Fruit fly (Drosophila melanogaster) whole organism, embryonic: ENCODE measurements around the gene Rbm13.
A peak's percentile ranks its signal among the peaks of the same experiment; 100 is the strongest.

ENCODE experiments used
- B-H1 ChIP-seq: fragments of 200-800 bp; sonication (Bioruptor generic); IDR thresholded peaks from 3 replicates; pipeline ENCODE4 v1.3.6; 2022; ENCODE audit warnings: missing biosample characterization, missing genetic modification characterization
- CG11398 ChIP-seq: fragments of 200-800 bp; sonication (Bioruptor generic); optimal IDR thresholded peaks from 2 replicates; lab custom pipeline; 2016; ENCODE audit warnings: missing biosample characterization, missing genetic modification characterization
- CG1233 ChIP-seq: fragments of 200-800 bp; sonication (Bioruptor generic); optimal IDR thresholded peaks from 4 replicates; lab custom pipeline; 2018; ENCODE audit warnings: missing biosample characterization, mild to moderate bottlenecking, missing genetic modification characterization
- CG13287 ChIP-seq: fragments of 200-800 bp; sonication (Bioruptor generic); IDR thresholded peaks from 2 replicates; pipeline ENCODE4 v1.3.6; 2022; ENCODE audit warnings: missing biosample characterization, missing genetic modification characterization; ENCODE audit not compliant: partially characterized antibody
- CG14014 ChIP-seq: fragments of 200-800 bp; sonication (Bioruptor generic); IDR thresholded peaks from 2 replicates; pipeline ENCODE4 v1.3.6; 2022; ENCODE audit warnings: missing biosample characterization, missing genetic modification characterization
- CG14441 ChIP-seq: fragments of 200-800 bp; sonication (Bioruptor generic); IDR thresholded peaks from 2 replicates; pipeline ENCODE4 v1.3.6; 2022; ENCODE audit warnings: missing biosample characterization, missing genetic modification characterization
- CG16813 ChIP-seq: fragments of 200-800 bp; sonication (Bioruptor generic); IDR thresholded peaks from 3 replicates; pipeline ENCODE4 v1.3.6; 2022; ENCODE audit warnings: missing biosample characterization, missing genetic modification characterization; ENCODE audit not compliant: partially characterized antibody
- CG17612 ChIP-seq: fragments of 200-800 bp; sonication (Bioruptor generic); IDR thresholded peaks from 2 replicates; pipeline ENCODE4 v1.3.6; 2022; ENCODE audit warnings: missing biosample characterization, missing genetic modification characterization
- CG18262 ChIP-seq: fragments of 200-800 bp; optimal IDR thresholded peaks from 3 replicates; lab custom pipeline; 2019; ENCODE audit warnings: missing biosample characterization, mild to moderate bottlenecking, missing genetic modification characterization, moderate library complexity
- CG2678 ChIP-seq: fragments of 200-800 bp; sonication (Bioruptor generic); optimal IDR thresholded peaks from 3 replicates; lab custom pipeline; 2019; ENCODE audit warnings: missing biosample characterization, mild to moderate bottlenecking, missing genetic modification characterization, moderate library complexity
- CG3726 ChIP-seq: fragments of 200-800 bp; sonication (Bioruptor generic); IDR thresholded peaks from 3 replicates; pipeline ENCODE4, ENCODE4 v1.3.6; 2022; ENCODE audit warnings: missing biosample characterization, missing genetic modification characterization
- CG5953 ChIP-seq: fragments of 200-800 bp; sonication (Bioruptor generic); IDR thresholded peaks from 2 replicates; pipeline ENCODE4 v1.3.6; 2022; ENCODE audit warnings: missing biosample characterization, missing genetic modification characterization
- CG6272 ChIP-seq: fragments of 200-800 bp; sonication (Bioruptor generic); IDR thresholded peaks from 2 replicates; pipeline ENCODE4 v1.3.6; 2022; ENCODE audit warnings: missing biosample characterization, missing genetic modification characterization
- CG6765 ChIP-seq: fragments of 200-800 bp; sonication (Bioruptor generic); optimal IDR thresholded peaks from 3 replicates; lab custom pipeline; 2017; ENCODE audit warnings: missing biosample characterization, mild to moderate bottlenecking, missing genetic modification characterization
- CG8359 ChIP-seq: fragments of 200-800 bp; sonication (Bioruptor generic); optimal IDR thresholded peaks from 2 replicates; lab custom pipeline; 2017; ENCODE audit warnings: missing biosample characterization, mild to moderate bottlenecking, missing genetic modification characterization, borderline replicate concordance
- CG8765 ChIP-seq: fragments of 200-800 bp; sonication (Bioruptor generic); IDR thresholded peaks from 2 replicates; pipeline ENCODE4 v1.3.6; 2022; ENCODE audit warnings: missing biosample characterization, missing genetic modification characterization
- CG9797 ChIP-seq: fragments of 200-800 bp; sonication (Bioruptor generic); optimal IDR thresholded peaks from 3 replicates; lab custom pipeline; 2018; ENCODE audit warnings: missing biosample characterization, mild to moderate bottlenecking, missing genetic modification characterization
- CoRest ChIP-seq: fragments of 200-800 bp; sonication (Bioruptor generic); optimal IDR thresholded peaks from 3 replicates; lab custom pipeline; 2018; ENCODE audit warnings: missing biosample characterization, mild to moderate bottlenecking, missing genetic modification characterization, moderate library complexity
- Dad ChIP-seq: fragments of 200-800 bp; sonication (Bioruptor generic); optimal IDR thresholded peaks from 3 replicates; lab custom pipeline; 2016; ENCODE audit warnings: missing biosample characterization, missing genetic modification characterization
- Dbx ChIP-seq: fragments of 200-800 bp; sonication (Bioruptor generic); IDR thresholded peaks from 3 replicates; pipeline ENCODE4 v1.3.6; 2022; ENCODE audit warnings: missing biosample characterization, missing genetic modification characterization
- Dek ChIP-seq: fragments of 200-800 bp; sonication (Bioruptor generic); optimal IDR thresholded peaks from 3 replicates; lab custom pipeline; 2019; ENCODE audit warnings: missing biosample characterization, mild to moderate bottlenecking, missing genetic modification characterization, moderate library complexity
- E2f2 ChIP-seq: fragments of 200-800 bp; sonication (Bioruptor generic); IDR thresholded peaks from 2 replicates; pipeline ENCODE4 v1.3.6; 2022; ENCODE audit warnings: missing biosample characterization, missing genetic modification characterization
- HLH4C ChIP-seq: fragments of 200-800 bp; sonication (Bioruptor generic); IDR thresholded peaks from 3 replicates; pipeline ENCODE4 v1.3.6; 2022; ENCODE audit warnings: missing biosample characterization, missing genetic modification characterization; ENCODE audit not compliant: partially characterized antibody
- Hand ChIP-seq: fragments of 200-800 bp; sonication (Bioruptor generic); optimal IDR thresholded peaks from 2 replicates; lab custom pipeline; 2017; ENCODE audit warnings: mild to moderate bottlenecking, missing biosample characterization, missing genetic modification reagents, missing genetic modification characterization
- Lhr ChIP-seq: fragments of 200-800 bp; sonication (Bioruptor generic); optimal IDR thresholded peaks from 3 replicates; lab custom pipeline; 2017; ENCODE audit warnings: mild to moderate bottlenecking, missing biosample characterization, missing genetic modification reagents, missing genetic modification characterization
- MBD-R2 ChIP-seq: fragments of 200-800 bp; sonication (Bioruptor generic); IDR thresholded peaks from 2 replicates; pipeline ENCODE4 v1.3.6; 2022; ENCODE audit warnings: missing biosample characterization, missing genetic modification characterization
- MESR4 ChIP-seq: fragments of 200-800 bp; sonication (Bioruptor generic); optimal IDR thresholded peaks from 2 replicates; lab custom pipeline; 2018; ENCODE audit warnings: missing biosample characterization, mild to moderate bottlenecking, missing genetic modification characterization, moderate library complexity
- MTF-1 ChIP-seq: fragments of 200-800 bp; sonication (Bioruptor generic); optimal IDR thresholded peaks from 2 replicates; lab custom pipeline; 2018; ENCODE audit warnings: missing biosample characterization, mild to moderate bottlenecking, missing genetic modification characterization, borderline replicate concordance
- Mad ChIP-seq: fragments of 200-800 bp; sonication (Bioruptor generic); optimal IDR thresholded peaks from 2 replicates; lab custom pipeline; 2016; ENCODE audit warnings: missing biosample characterization, missing genetic modification characterization
- NC2α ChIP-seq: fragments of 200-800 bp; sonication (Bioruptor generic); optimal IDR thresholded peaks from 2 replicates; lab custom pipeline; 2016; ENCODE audit warnings: missing biosample characterization, missing genetic modification characterization
- Opbp ChIP-seq: fragments of 200-800 bp; sonication (Bioruptor generic); IDR thresholded peaks from 3 replicates; pipeline ENCODE4 v1.3.6; 2022; ENCODE audit warnings: missing biosample characterization, missing genetic modification characterization; ENCODE audit not compliant: partially characterized antibody
- PHDP ChIP-seq: fragments of 200-800 bp; sonication (Bioruptor generic); optimal IDR thresholded peaks from 3 replicates; lab custom pipeline; 2018; ENCODE audit warnings: missing biosample characterization, mild to moderate bottlenecking, missing genetic modification characterization, moderate library complexity
- Scr ChIP-seq: fragments of 200-800 bp; sonication (Bioruptor generic); IDR thresholded peaks from 2 replicates; pipeline ENCODE4 v1.3.6; 2022; ENCODE audit warnings: missing biosample characterization, missing genetic modification characterization; ENCODE audit not compliant: partially characterized antibody
- Spps ChIP-seq: fragments of 200-800 bp; sonication (Bioruptor generic); optimal IDR thresholded peaks from 2 replicates; lab custom pipeline; 2018; ENCODE audit warnings: missing biosample characterization, mild to moderate bottlenecking, missing genetic modification characterization
- al ChIP-seq: fragments of 200-800 bp; sonication (Bioruptor generic); IDR thresholded peaks from 2 replicates; pipeline ENCODE4 v1.3.6; 2022; ENCODE audit warnings: missing biosample characterization, missing genetic modification characterization
- ap ChIP-seq: fragments of 200-800 bp; sonication (Bioruptor generic); IDR thresholded peaks from 2 replicates; pipeline ENCODE4 v1.3.6; 2022; ENCODE audit warnings: missing biosample characterization, missing genetic modification characterization
- bowl ChIP-seq: fragments of 200-800 bp; sonication (Bioruptor generic); IDR thresholded peaks from 2 replicates; pipeline ENCODE4 v1.3.6; 2022; ENCODE audit warnings: missing biosample characterization, missing genetic modification characterization
- cato ChIP-seq: fragments of 200-800 bp; sonication (Bioruptor generic); optimal IDR thresholded peaks from 2 replicates; lab custom pipeline; 2016; ENCODE audit warnings: missing biosample characterization, missing genetic modification characterization, borderline replicate concordance
- ems ChIP-seq: fragments of 200-800 bp; sonication (Bioruptor generic); optimal IDR thresholded peaks from 3 replicates; lab custom pipeline; 2016; ENCODE audit warnings: missing biosample characterization, missing genetic modification characterization
- kah ChIP-seq: fragments of 200-800 bp; sonication (Bioruptor generic); optimal IDR thresholded peaks from 2 replicates; lab custom pipeline; 2018; ENCODE audit warnings: missing biosample characterization, mild to moderate bottlenecking, missing genetic modification characterization
- lola ChIP-seq, 3 experiments: fragments of >200 bp in 2 of 3; fragments of 200-800 bp in 1 of 3; sonication (Bioruptor generic) in 1 of 3; optimal IDR thresholded peaks; 2 replicates each; lab custom pipeline; 2017 to 2019; ENCODE audit warnings: missing biosample characterization in 3 of 3, missing genetic modification characterization in 3 of 3, mild to moderate bottlenecking in 1 of 3, moderate library complexity in 1 of 3
- mld ChIP-seq: fragments of 200-800 bp; sonication (Bioruptor generic); IDR thresholded peaks from 3 replicates; pipeline ENCODE4 v1.3.6; 2022; ENCODE audit warnings: missing biosample characterization, missing genetic modification characterization; ENCODE audit not compliant: partially characterized antibody
- ranshi ChIP-seq: fragments of 200-800 bp; sonication (Bioruptor generic); IDR thresholded peaks from 2 replicates; pipeline ENCODE4 v1.3.6; 2022; ENCODE audit warnings: missing biosample characterization, missing genetic modification characterization
- sd ChIP-seq: fragments of 200-800 bp; sonication (Bioruptor generic); optimal IDR thresholded peaks from 3 replicates; lab custom pipeline; 2018; ENCODE audit warnings: missing biosample characterization, mild to moderate bottlenecking, missing genetic modification characterization, moderate library complexity
- sima ChIP-seq: fragments of 200-800 bp; sonication (Bioruptor generic); optimal IDR thresholded peaks from 2 replicates; lab custom pipeline; 2016; ENCODE audit warnings: missing biosample characterization, missing genetic modification characterization
- sna ChIP-seq: fragments of 200-800 bp; sonication (Bioruptor generic); IDR thresholded peaks from 2 replicates; pipeline ENCODE4 v1.3.6; 2022; ENCODE audit warnings: missing biosample characterization, missing genetic modification characterization; ENCODE audit not compliant: partially characterized antibody
- stc ChIP-seq: fragments of 200-800 bp; sonication (Bioruptor generic); IDR thresholded peaks from 2 replicates; pipeline ENCODE4 v1.3.6; 2022; ENCODE audit warnings: missing biosample characterization, missing genetic modification characterization
- tll ChIP-seq, 2 experiments: fragments of 200-800 bp in 1 of 2; fragments of >200 bp in 1 of 2; sonication (Bioruptor generic) in 1 of 2; optimal IDR thresholded peaks; 2 replicates each; lab custom pipeline; 2017 to 2019; ENCODE audit warnings: missing biosample characterization in 2 of 2, missing genetic modification characterization in 2 of 2, mild to moderate bottlenecking in 1 of 2, moderate library complexity in 1 of 2

Gene Rbm13

DNA sequence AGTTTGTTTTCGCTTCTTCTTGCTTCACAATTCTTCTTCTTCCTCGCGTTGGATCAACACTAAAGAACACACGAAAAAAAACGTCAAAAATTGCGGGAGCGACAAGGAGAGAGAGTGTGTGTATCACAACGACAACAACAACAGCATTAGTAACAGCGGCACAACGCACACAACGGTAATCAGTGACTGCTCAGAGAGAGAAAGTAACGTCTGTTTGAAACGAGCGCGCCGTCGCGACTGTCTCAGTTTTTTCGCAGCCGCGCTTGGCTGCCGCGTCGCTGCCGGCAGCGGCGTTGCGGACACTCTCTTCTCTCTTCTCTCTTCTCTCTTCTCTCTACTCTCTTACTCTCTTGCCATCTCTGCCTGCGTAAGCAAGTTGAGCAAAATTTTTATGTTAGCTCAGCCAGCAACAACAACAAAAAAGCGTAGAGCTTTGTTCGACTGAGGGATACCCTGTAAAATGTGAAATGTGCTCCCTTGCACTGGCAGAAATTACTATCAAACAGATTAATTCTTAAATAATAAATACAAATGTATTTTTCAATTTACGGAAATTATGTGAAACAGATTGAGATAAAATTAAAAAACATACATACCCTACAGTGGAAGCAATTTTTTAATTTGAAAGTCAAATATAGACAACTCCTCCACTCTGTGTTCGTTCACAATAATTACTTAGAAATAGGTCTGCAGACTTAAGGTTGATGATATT lies 9.8 kb upstream of the Rbm13 start (continued):
- TF ChIP-seq MBD-R2 (GFP tag; lab: Robert Waterston, UW), result no peak; the same call in 1 of the 2 replicates
- TF ChIP-seq NC2α (GFP tag; lab: Kevin White, UChicago), result no peak
- peak; percentile 47 for TF ChIP-seq CG6765 (GFP tag; lab: Kevin White, UChicago)
- TF ChIP-seq CG11398 (GFP tag; lab: Kevin White, UChicago), result no peak
- TF ChIP-seq sima (GFP tag; lab: Kevin White, UChicago), result no peak
- peak in 1 of 3 experiments; percentile 50 for TF ChIP-seq lola (GFP tag; optimal IDR thresholded peaks at IDR 0.05; lab: Kevin White, UChicago)
- no peak for TF ChIP-seq CG13287
- no peak for TF ChIP-seq CG9797 (GFP tag; lab: Kevin White, UChicago)
- TF ChIP-seq Dbx, result no peak
- peak; percentile 71 for TF ChIP-seq Dek (tag; lab: Kevin White, UChicago)
- TF ChIP-seq bowl (GFP tag; lab: Robert Waterston, UW), result 0 out of 2 replicates have a peak, but pooled peaks have one; percentile 38
- peak; percentile 85 for TF ChIP-seq CoRest
- no peak for TF ChIP-seq Scr (GFP tag; lab: Robert Waterston, UW)
- peak; percentile 73 for TF ChIP-seq CG14441 (GFP tag; lab: Robert Waterston, UW)
- no peak for TF ChIP-seq Dad (GFP tag; lab: Kevin White, UChicago)
- TF ChIP-seq HLH4C, result no peak
- peak; percentile 59 for TF ChIP-seq B-H1
- peak; percentile 58 for TF ChIP-seq CG5953 (GFP tag; lab: Robert Waterston, UW)
- TF ChIP-seq MTF-1, result no peak
- 0 out of 3 replicates have a peak, but pooled peaks have one; percentile 41 for TF ChIP-seq CG3726
- TF ChIP-seq tll (GFP tag; optimal IDR thresholded peaks at IDR 0.05; lab: Kevin White, UChicago), result no peak
- TF ChIP-seq sna, result no peak
- TF ChIP-seq CG16813, result no peak
- TF ChIP-seq Lhr (GFP tag; lab: Kevin White, UChicago), result peak; percentile 3
- peak; percentile 43 for TF ChIP-seq Mad (GFP tag; lab: Kevin White, UChicago)
- peak; percentile 71 for TF ChIP-seq ems (GFP tag; lab: Kevin White, UChicago)
- TF ChIP-seq stc (GFP tag; lab: Robert Waterston, UW), result peak; percentile 56
- peak; percentile 33; the same call in 1 of the 3 replicates for TF ChIP-seq Opbp (GFP tag; lab: Robert Waterston, UW)
- peak; percentile 61; the same call in 1 of the 2 replicates for TF ChIP-seq E2f2 (GFP tag; lab: Robert Waterston, UW)
- TF ChIP-seq Hand (GFP tag; lab: Kevin White, UChicago), result no peak
- no peak; the same call in 1 of the 2 replicates for TF ChIP-seq CG17612 (GFP tag; lab: Robert Waterston, UW)
- TF ChIP-seq ranshi (GFP tag; lab: Robert Waterston, UW), result peak; percentile 78
- peak; percentile 73 for TF ChIP-seq PHDP (tag; lab: Kevin White, UChicago)
- peak; percentile 71 for TF ChIP-seq CG14014 (GFP tag; lab: Robert Waterston, UW)
- TF ChIP-seq kah, result peak; percentile 44
- TF ChIP-seq CG2678 (tag; lab: Kevin White, UChicago), result peak; percentile 80
- peak; percentile 58; the same call in 1 of the 2 replicates for TF ChIP-seq ap (GFP tag; lab: Robert Waterston, UW)
- TF ChIP-seq MESR4 (GFP tag; lab: Kevin White, UChicago), result no peak
- TF ChIP-seq CG18262 (tag; lab: Kevin White, UChicago), result peak; percentile 77
- peak; percentile 60 for TF ChIP-seq CG1233 (GFP tag; lab: Kevin White, UChicago)
- no peak for TF ChIP-seq CG8765 (GFP tag; lab: Robert Waterston, UW)
- TF ChIP-seq Spps, result peak; percentile 13
- TF ChIP-seq cato (GFP tag; lab: Kevin White, UChicago), result peak; percentile 48
- peak; percentile 39 for TF ChIP-seq CG8359 (GFP tag; lab: Kevin White, UChicago)
- no peak for TF ChIP-seq sd
- TF ChIP-seq mld, result no peak
- TF ChIP-seq al, result peak; percentile 71
- 0 out of 2 replicates have a peak, but pooled peaks have one; percentile 12 for TF ChIP-seq CG6272 (GFP tag; lab: Robert Waterston, UW)
